Worm (Caenorhabditis elegans) whole organism, early embryonic: ENCODE data around the gene K04C1.5.

Source experiments
- B0310.2 ChIP-seq: sonication (generic microtip); optimal IDR thresholded peaks from 2 replicates; lab custom pipeline; 2016; ENCODE audit warnings: mild to moderate bottlenecking, missing genetic modification characterization, missing compliant biosample characterization
- F13C5.2 ChIP-seq: sonication (generic microtip); optimal IDR thresholded peaks from 2 replicates; lab custom pipeline; 2017; ENCODE audit warnings: mild to moderate bottlenecking, missing genetic modification characterization, inconsistent platforms, missing compliant biosample characterization
- aly-1 ChIP-seq: sonication (generic microtip); optimal IDR thresholded peaks from 2 replicates; lab custom pipeline; 2016; ENCODE audit warnings: missing genetic modification characterization, missing compliant biosample characterization
- ama-1 ChIP-seq: fragments of 150-350 bp; optimal IDR thresholded peaks from 2 replicates; lab custom pipeline; 2014
- ceh-13 ChIP-seq: fragments of 200-800 bp; sonication (Bioruptor generic); optimal IDR thresholded peaks from 2 replicates; lab custom pipeline; 2018; ENCODE audit warnings: mild to moderate bottlenecking, missing genetic modification characterization, missing compliant biosample characterization
- ceh-36 ChIP-seq: sonication (generic microtip); optimal IDR thresholded peaks from 2 replicates; lab custom pipeline; 2016; ENCODE audit warnings: missing genetic modification characterization, inconsistent platforms, missing compliant biosample characterization
- ets-7 ChIP-seq: sonication (generic microtip); optimal IDR thresholded peaks from 2 replicates; lab custom pipeline; 2016; ENCODE audit warnings: missing genotype, missing genetic modification characterization, missing compliant biosample characterization
- flt-1 ChIP-seq: fragments of 200-800 bp; sonication (Bioruptor generic); IDR thresholded peaks from 2 replicates; pipeline ENCODE4 v1.3.6; 2022; ENCODE audit warnings: missing genetic modification characterization, missing compliant biosample characterization
- hmbx-1 ChIP-seq: sonication (generic microtip); optimal IDR thresholded peaks from 2 replicates; lab custom pipeline; 2016; ENCODE audit warnings: mild to moderate bottlenecking, missing genetic modification characterization, missing compliant biosample characterization
- hmg-4 ChIP-seq: fragments of 200-800 bp; sonication (Bioruptor generic); optimal IDR thresholded peaks from 2 replicates; lab custom pipeline; 2018; ENCODE audit warnings: mild to moderate bottlenecking, missing genetic modification characterization, missing compliant biosample characterization
- hnd-1 ChIP-seq: sonication (generic microtip); optimal IDR thresholded peaks from 2 replicates; lab custom pipeline; 2016; ENCODE audit warnings: missing genetic modification characterization, missing compliant biosample characterization
- pes-1 ChIP-seq: fragments of 200-800 bp; sonication (Bioruptor generic); IDR thresholded peaks from 2 replicates; pipeline ENCODE4 v1.3.6; 2022; ENCODE audit warnings: missing genetic modification reagents, missing genetic modification characterization, missing compliant biosample characterization
- scrt-1 ChIP-seq: fragments of 200-800 bp; sonication (Bioruptor generic); IDR thresholded peaks from 2 replicates; pipeline ENCODE4 v1.3.6; 2022; ENCODE audit warnings: missing genetic modification characterization, missing compliant biosample characterization
- sea-1 ChIP-seq: fragments of 200-800 bp; sonication (Bioruptor generic); conservative IDR thresholded peaks from 2 replicates; pipeline ENCODE4 v1.3.6; 2022; ENCODE audit warnings: missing genetic modification characterization, missing compliant biosample characterization
- tbx-11 ChIP-seq: fragments of 200-800 bp; sonication (Bioruptor generic); IDR thresholded peaks from 2 replicates; pipeline ENCODE4 v1.3.6; 2022; ENCODE audit warnings: missing genetic modification characterization, missing compliant biosample characterization
- tbx-37 ChIP-seq: fragments of 200-800 bp; sonication (Bioruptor generic); conservative IDR thresholded peaks from 2 replicates; pipeline ENCODE4 v1.3.6; 2022; ENCODE audit warnings: missing genetic modification reagents, missing genetic modification characterization, missing compliant biosample characterization
- tra-4 ChIP-seq: sonication (generic microtip); optimal IDR thresholded peaks from 2 replicates; lab custom pipeline; 2017; ENCODE audit warnings: missing genetic modification characterization, missing compliant biosample characterization

K04C1.5 gene

DNA sequence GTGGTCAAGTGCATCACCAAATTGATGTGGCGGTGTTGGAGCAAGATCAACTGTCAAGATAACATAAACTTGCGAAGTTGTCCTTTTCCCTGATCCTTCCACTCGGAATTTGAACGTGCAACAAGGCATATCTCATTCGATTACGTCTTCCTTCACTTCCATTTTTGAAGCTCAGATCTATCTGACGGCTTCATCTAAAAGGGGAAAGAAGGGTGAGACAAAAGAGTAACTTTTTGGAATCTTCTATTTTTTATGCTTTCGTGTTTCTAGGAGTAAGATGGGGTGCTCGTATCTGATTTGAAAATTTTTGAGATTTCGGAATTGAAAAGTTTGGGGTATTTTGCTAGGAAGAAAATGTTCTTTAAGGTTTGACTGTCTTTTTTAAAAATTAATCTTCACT, 19.3 kb downstream of the K04C1.5 start:
- TF ChIP-seq ets-7 (tag; lab: Kevin White, UChicago): no peak
- TF ChIP-seq tbx-11 (GFP tag; lab: Robert Waterston, UW): no peak
- TF ChIP-seq hmg-4: no peak
- no peak for TF ChIP-seq sea-1
- no peak for TF ChIP-seq F13C5.2 (tag; lab: Kevin White, UChicago)
- no peak for TF ChIP-seq tra-4 (tag; lab: Kevin White, UChicago)
- TF ChIP-seq ceh-13 (GFP tag; lab: Kevin White, UChicago): no peak
- TF ChIP-seq aly-1 (tag; lab: Kevin White, UChicago): no peak

DNA sequence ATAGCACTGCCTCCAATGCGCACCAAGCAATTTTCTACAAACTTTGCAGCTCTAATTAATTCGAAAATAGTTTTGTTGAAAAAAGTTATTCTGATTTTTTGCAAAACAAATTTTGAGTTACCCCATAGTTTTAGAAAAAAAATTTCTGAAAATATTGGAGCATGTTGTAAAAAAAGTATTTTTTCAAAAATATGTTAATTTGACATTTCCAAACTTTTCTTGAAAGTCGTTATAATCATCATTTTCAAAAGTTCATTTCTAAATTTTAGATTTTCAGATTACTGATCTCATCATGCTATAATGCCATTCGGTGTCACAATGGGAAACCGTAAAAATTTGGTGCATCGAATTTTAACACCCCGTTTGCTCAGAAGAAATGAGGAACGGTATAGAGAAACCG, 19.9 kb downstream of the K04C1.5 start, which contains the start of gene del-1:
Gene del-1, plus strand, starts transcription at position 301 of the 400 bp plus-strand sequence.
- TF ChIP-seq tra-4 (tag; lab: Kevin White, UChicago): no peak
- TF ChIP-seq hmg-4: no peak

DNA sequence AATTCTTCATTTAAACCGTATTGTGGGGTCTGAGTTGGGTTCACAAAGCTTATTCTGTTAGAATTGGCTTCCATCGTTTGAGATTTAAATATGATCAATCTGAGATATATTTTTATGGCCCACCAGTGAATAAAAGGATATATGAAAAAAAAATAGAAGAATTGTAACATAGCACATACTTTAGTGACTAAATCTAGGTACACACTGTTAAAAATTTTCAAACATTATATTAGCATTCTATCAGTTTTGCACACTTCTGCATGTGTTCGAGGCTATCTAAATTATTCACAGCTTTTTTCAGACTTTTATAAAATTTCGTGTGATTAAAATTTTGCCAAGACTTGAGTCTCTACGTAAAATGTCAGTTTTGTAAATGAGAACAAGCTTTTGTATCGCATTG, 33.7 kb downstream of the K04C1.5 start, which contains the start of gene E02H4.2:
Gene E02H4.2, minus strand, starts transcription at position 101 of the 400 bp plus-strand sequence.
- TF ChIP-seq pes-1 (GFP tag; lab: Robert Waterston, UW) (no peak), ets-7 (tag; lab: Kevin White, UChicago) (no peak), scrt-1 (GFP tag; lab: Robert Waterston, UW) (no peak), F13C5.2 (tag; lab: Kevin White, UChicago) (no peak), tbx-11 (GFP tag; lab: Robert Waterston, UW) (no peak), flt-1 (GFP tag; lab: Robert Waterston, UW) (no peak)

DNA sequence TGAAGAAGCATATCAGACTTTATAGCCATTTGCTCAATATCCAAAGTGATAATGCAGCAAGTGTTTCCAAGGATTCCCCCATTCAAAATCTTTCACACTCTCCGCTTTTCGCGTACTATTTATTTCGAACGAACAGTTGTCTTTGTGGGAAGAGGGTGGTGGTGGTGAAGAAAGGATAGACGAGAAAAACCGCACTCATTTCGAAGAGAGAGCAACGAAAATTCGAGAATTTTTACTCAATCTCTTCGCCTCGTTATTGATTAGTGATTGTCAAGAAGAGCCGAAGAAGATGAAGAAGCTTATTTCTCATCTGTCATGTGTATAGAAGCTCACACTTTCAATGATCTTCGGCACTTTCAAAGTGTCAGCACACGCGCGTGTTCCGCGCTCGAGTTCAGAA, 40.0 kb downstream of the K04C1.5 start:
- TF ChIP-seq aly-1 (tag; lab: Kevin White, UChicago) (no peak), flt-1 (GFP tag; lab: Robert Waterston, UW) (no peak), pes-1 (GFP tag; lab: Robert Waterston, UW) (no peak), F13C5.2 (tag; lab: Kevin White, UChicago) (no peak), hnd-1 (tag; lab: Kevin White, UChicago) (no peak), scrt-1 (GFP tag; lab: Robert Waterston, UW) (no peak), hmbx-1 (tag; lab: Kevin White, UChicago) (no peak), ets-7 (tag; lab: Kevin White, UChicago) (no peak), sea-1 (no peak), tra-4 (tag; lab: Kevin White, UChicago) (no peak)

DNA sequence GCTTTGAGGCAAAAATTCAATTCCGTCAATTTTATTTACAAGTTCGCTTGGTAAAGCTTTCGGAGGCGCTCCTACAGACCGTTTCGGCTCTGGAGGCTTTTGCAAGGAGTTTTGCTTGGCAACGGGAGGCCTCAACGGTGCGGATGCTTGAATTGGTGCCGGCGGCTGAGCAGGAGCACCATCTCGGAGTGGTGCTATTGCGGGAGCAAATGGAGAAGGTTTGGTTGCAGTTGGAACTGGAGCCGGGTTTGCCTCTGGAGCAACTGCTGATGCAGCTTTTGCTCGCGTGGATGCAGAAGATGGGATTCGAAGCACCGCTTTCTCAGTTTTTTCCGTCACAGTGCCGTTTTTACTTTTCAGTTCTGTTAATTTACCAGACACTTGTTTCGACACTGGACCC, 42.1 kb downstream of the K04C1.5 start:
- TF ChIP-seq hmbx-1 (tag; lab: Kevin White, UChicago) (no peak), tbx-37 (GFP tag; lab: Robert Waterston, UW) (no peak), aly-1 (tag; lab: Kevin White, UChicago) (no peak), flt-1 (GFP tag; lab: Robert Waterston, UW) (no peak), ets-7 (tag; lab: Kevin White, UChicago) (no peak), scrt-1 (GFP tag; lab: Robert Waterston, UW) (no peak)

DNA sequence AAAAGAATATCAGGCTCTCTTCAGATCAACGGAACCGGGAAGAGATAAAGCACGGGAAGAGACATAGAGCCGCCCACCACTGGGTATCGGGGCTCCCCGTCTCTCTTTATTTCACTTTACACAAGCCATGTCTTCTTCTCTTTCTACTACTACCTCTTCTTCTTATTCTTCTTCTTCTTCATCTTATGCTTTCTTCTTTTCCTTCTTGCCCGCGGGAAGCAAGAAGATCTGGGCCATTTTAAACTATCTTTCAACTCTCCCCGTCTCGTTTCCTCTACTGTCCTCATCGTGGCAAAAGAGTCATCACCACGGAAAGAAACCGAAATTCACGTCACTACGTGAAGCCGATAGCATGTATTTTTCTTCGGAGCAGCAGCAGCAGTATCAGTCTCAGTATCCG, 44.8 kb downstream of the K04C1.5 start:
- no peak for TF ChIP-seq ceh-36 (tag; lab: Kevin White, UChicago)
- TF ChIP-seq tbx-11 (GFP tag; lab: Robert Waterston, UW): no peak
- TF ChIP-seq flt-1 (GFP tag; lab: Robert Waterston, UW): no peak
- no peak for TF ChIP-seq tbx-37 (GFP tag; lab: Robert Waterston, UW)
- no peak for TF ChIP-seq ets-7 (tag; lab: Kevin White, UChicago)

DNA sequence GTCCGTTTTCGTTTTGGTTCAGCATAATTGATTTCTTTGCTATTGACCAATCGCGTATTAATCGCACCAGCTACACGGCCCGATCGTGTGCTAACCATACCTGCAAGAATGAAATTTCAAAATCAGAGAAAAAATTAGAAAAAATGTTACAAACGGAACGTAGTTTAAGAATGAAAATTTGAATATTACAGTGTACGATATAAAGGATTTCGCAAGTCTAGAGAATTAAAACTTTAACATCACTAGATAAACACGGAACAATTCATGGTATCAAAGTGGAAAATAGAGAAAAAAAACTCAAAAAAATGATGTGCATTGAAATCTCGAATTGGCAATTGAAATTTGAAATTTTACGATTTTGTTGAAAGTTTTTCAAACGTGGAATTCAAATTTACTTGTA, 48.7 kb downstream of the K04C1.5 start, which contains the start of gene madd-3:
Gene madd-3, minus strand, starts transcription at position 101 of the 400 bp plus-strand sequence.
- TF ChIP-seq ceh-13 (GFP tag; lab: Kevin White, UChicago): no peak
- TF ChIP-seq pes-1 (GFP tag; lab: Robert Waterston, UW): no peak
- TF ChIP-seq F13C5.2 (tag; lab: Kevin White, UChicago): no peak
- TF ChIP-seq hmbx-1 (tag; lab: Kevin White, UChicago): no peak
- no peak for TF ChIP-seq ceh-36 (tag; lab: Kevin White, UChicago)
- no peak for TF ChIP-seq flt-1 (GFP tag; lab: Robert Waterston, UW)
- TF ChIP-seq tbx-11 (GFP tag; lab: Robert Waterston, UW): no peak
- TF ChIP-seq tbx-37 (GFP tag; lab: Robert Waterston, UW): no peak
- no peak for TF ChIP-seq scrt-1 (GFP tag; lab: Robert Waterston, UW)
- no peak for TF ChIP-seq B0310.2 (tag; lab: Kevin White, UChicago)
- TF ChIP-seq ama-1 (lab: Kevin White, UChicago): no peak
- no peak for TF ChIP-seq sea-1
- TF ChIP-seq aly-1 (tag; lab: Kevin White, UChicago): no peak
- no peak for TF ChIP-seq hnd-1 (tag; lab: Kevin White, UChicago)
- TF ChIP-seq tra-4 (tag; lab: Kevin White, UChicago): no peak
- TF ChIP-seq ets-7 (tag; lab: Kevin White, UChicago): no peak
- no peak for TF ChIP-seq hmg-4

DNA sequence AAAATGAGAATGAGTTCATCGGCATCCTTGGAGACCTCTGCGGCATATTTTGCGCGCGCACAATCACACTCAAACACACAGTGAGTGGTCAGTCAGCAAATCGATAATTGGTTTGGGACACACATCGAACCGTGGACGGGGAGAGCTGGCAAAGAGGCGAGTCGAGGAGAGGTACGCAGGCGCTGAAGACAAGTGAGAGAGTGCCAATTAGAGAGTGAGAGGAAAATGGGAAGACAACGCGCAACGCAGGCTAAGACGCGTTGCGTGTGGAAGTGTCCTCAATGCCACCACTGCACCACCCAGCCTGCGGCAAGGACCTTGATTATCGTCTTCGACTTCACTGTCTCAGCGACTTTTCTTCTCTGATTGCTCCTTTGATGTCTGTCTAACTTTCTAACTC, 49.4 kb downstream of the K04C1.5 start:
- TF ChIP-seq pes-1 (GFP tag; lab: Robert Waterston, UW): no peak
- peak; percentile 75 for TF ChIP-seq hmg-4
